Worm (Caenorhabditis elegans) whole organism, late embryonic: ENCODE measurements around the gene R07H5.16.

Experiments used
- C08G9.2 ChIP-seq: sonication (generic microtip); optimal IDR thresholded peaks from 2 replicates; lab custom pipeline; 2016; ENCODE audit warnings: mild to moderate bottlenecking, missing genetic modification characterization, moderate library complexity, missing compliant biosample characterization
- C38D4.7 ChIP-seq: fragments of 200-800 bp; sonication (Bioruptor generic); optimal IDR thresholded peaks from 2 replicates; lab custom pipeline; 2018; ENCODE audit warnings: mild to moderate bottlenecking, missing genetic modification characterization, moderate library complexity, missing compliant biosample characterization
- F13H6.1 ChIP-seq: sonication (generic microtip); optimal IDR thresholded peaks from 2 replicates; lab custom pipeline; 2016; ENCODE audit warnings: missing genetic modification characterization, missing compliant biosample characterization
- ceh-14 ChIP-seq: sonication (generic microtip); optimal IDR thresholded peaks from 2 replicates; lab custom pipeline; 2016; ENCODE audit warnings: missing genotype, missing genetic modification characterization, missing compliant biosample characterization
- ceh-18 ChIP-seq: sonication (generic microtip); optimal IDR thresholded peaks from 2 replicates; lab custom pipeline; 2016; ENCODE audit warnings: missing genetic modification characterization, missing compliant biosample characterization
- ceh-19 ChIP-seq: fragments of 200-800 bp; sonication (Bioruptor generic); optimal IDR thresholded peaks from 2 replicates; lab custom pipeline; 2018; ENCODE audit warnings: mild to moderate bottlenecking, missing genetic modification characterization, missing compliant biosample characterization
- ceh-2 ChIP-seq: sonication (generic microtip); optimal IDR thresholded peaks from 2 replicates; lab custom pipeline; 2016; ENCODE audit warnings: missing genotype, missing genetic modification characterization, missing compliant biosample characterization
- ceh-22 ChIP-seq: sonication (generic microtip); optimal IDR thresholded peaks from 2 replicates; lab custom pipeline; 2017; ENCODE audit warnings: missing biosample characterization, missing genetic modification characterization
- ceh-31 ChIP-seq: sonication (generic microtip); optimal IDR thresholded peaks from 2 replicates; lab custom pipeline; 2016; ENCODE audit warnings: missing genetic modification characterization, missing compliant biosample characterization
- ceh-34 ChIP-seq: sonication (generic microtip); optimal IDR thresholded peaks from 2 replicates; lab custom pipeline; 2016; ENCODE audit warnings: mild to moderate bottlenecking, missing genetic modification characterization, missing compliant biosample characterization
- ceh-9 ChIP-seq: sonication (generic microtip); optimal IDR thresholded peaks from 2 replicates; lab custom pipeline; 2016; ENCODE audit warnings: mild to moderate bottlenecking, missing genetic modification characterization, inconsistent platforms, missing compliant biosample characterization
- che-1 ChIP-seq: sonication (generic microtip); optimal IDR thresholded peaks from 2 replicates; lab custom pipeline; 2016; ENCODE audit warnings: mild to moderate bottlenecking, missing genetic modification characterization, missing compliant biosample characterization
- dve-1 ChIP-seq: sonication (generic microtip); optimal IDR thresholded peaks from 2 replicates; lab custom pipeline; 2017; ENCODE audit warnings: antibody characterized with exemption, mild to moderate bottlenecking, missing genetic modification characterization, missing compliant biosample characterization
- elt-2 ChIP-seq: sonication (generic microtip); optimal IDR thresholded peaks from 2 replicates; lab custom pipeline; 2016; ENCODE audit warnings: missing genetic modification reagents, missing genetic modification characterization, missing compliant biosample characterization
- ets-4 ChIP-seq: sonication (generic microtip); optimal IDR thresholded peaks from 2 replicates; lab custom pipeline; 2016; ENCODE audit warnings: missing genetic modification characterization, missing compliant biosample characterization
- eyg-1 ChIP-seq: sonication (generic microtip); optimal IDR thresholded peaks from 2 replicates; lab custom pipeline; 2016; ENCODE audit warnings: missing genotype, missing genetic modification characterization, missing compliant biosample characterization
- fax-1 ChIP-seq: sonication (generic microtip); optimal IDR thresholded peaks from 2 replicates; lab custom pipeline; 2016; ENCODE audit warnings: missing genotype, missing genetic modification characterization, missing compliant biosample characterization
- fkh-6 ChIP-seq: sonication (generic microtip); optimal IDR thresholded peaks from 2 replicates; lab custom pipeline; 2016; ENCODE audit warnings: missing genetic modification characterization, missing compliant biosample characterization
- gmeb-2 ChIP-seq: sonication (generic microtip); optimal IDR thresholded peaks from 2 replicates; lab custom pipeline; 2016; ENCODE audit warnings: missing genetic modification characterization, inconsistent platforms, missing compliant biosample characterization
- hlh-30 ChIP-seq: sonication (generic microtip); optimal IDR thresholded peaks from 2 replicates; lab custom pipeline; 2017; ENCODE audit warnings: antibody characterized with exemption, missing genetic modification characterization, missing compliant biosample characterization; ENCODE audit not compliant: insufficient read depth
- hlh-8 ChIP-seq: sonication (generic microtip); optimal IDR thresholded peaks from 2 replicates; lab custom pipeline; 2016; ENCODE audit warnings: missing genotype, missing genetic modification characterization, missing compliant biosample characterization
- nfya-1 ChIP-seq: sonication (generic microtip); optimal IDR thresholded peaks from 2 replicates; lab custom pipeline; 2017; ENCODE audit warnings: missing genetic modification characterization, mild to moderate bottlenecking, missing compliant biosample characterization, antibody characterized with exemption, moderate library complexity
- nhr-232 ChIP-seq: sonication (generic microtip); optimal IDR thresholded peaks from 2 replicates; lab custom pipeline; 2016; ENCODE audit warnings: missing genetic modification characterization, missing compliant biosample characterization
- odd-2 ChIP-seq: sonication (generic microtip); optimal IDR thresholded peaks from 2 replicates; lab custom pipeline; 2017; ENCODE audit warnings: antibody characterized with exemption, mild to moderate bottlenecking, missing genetic modification characterization, missing compliant biosample characterization
- pag-3 ChIP-seq: sonication (generic microtip); optimal IDR thresholded peaks from 2 replicates; lab custom pipeline; 2016; ENCODE audit warnings: missing compliant biosample characterization, missing genetic modification characterization, borderline replicate concordance
- pax-1 ChIP-seq: fragments of 150-350 bp; optimal IDR thresholded peaks from 2 replicates; lab custom pipeline; 2014; ENCODE audit warnings: missing biosample characterization, missing genetic modification characterization
- pha-2 ChIP-seq: sonication (generic microtip); optimal IDR thresholded peaks from 2 replicates; lab custom pipeline; 2017; ENCODE audit warnings: mild to moderate bottlenecking, missing genetic modification characterization, missing compliant biosample characterization
- pros-1 ChIP-seq: fragments of 150-350 bp; optimal IDR thresholded peaks from 2 replicates; lab custom pipeline; 2014; ENCODE audit warnings: missing biosample characterization, missing genetic modification reagents, missing genetic modification characterization
- ref-2 ChIP-seq: sonication (generic microtip); optimal IDR thresholded peaks from 2 replicates; lab custom pipeline; 2016; ENCODE audit warnings: missing genetic modification characterization, missing compliant biosample characterization
- rnt-1 ChIP-seq: sonication (generic microtip); optimal IDR thresholded peaks from 2 replicates; lab custom pipeline; 2016; ENCODE audit warnings: missing genetic modification characterization, missing compliant biosample characterization
- sdc-2 ChIP-seq: sonication (generic microtip); optimal IDR thresholded peaks from 2 replicates; lab custom pipeline; 2016; ENCODE audit warnings: missing genotype, missing genetic modification characterization, missing compliant biosample characterization
- sox-2 ChIP-seq: fragments of 200-800 bp; sonication (Bioruptor generic); IDR thresholded peaks from 2 replicates; pipeline ENCODE4 v1.3.6; 2022; ENCODE audit warnings: missing genetic modification reagents, missing genetic modification characterization, missing compliant biosample characterization
- tbx-2 ChIP-seq: sonication (generic microtip); optimal IDR thresholded peaks from 2 replicates; lab custom pipeline; 2016; ENCODE audit warnings: missing genetic modification characterization, missing compliant biosample characterization
- tbx-7 ChIP-seq: sonication (generic microtip); optimal IDR thresholded peaks from 2 replicates; lab custom pipeline; 2016; ENCODE audit warnings: missing genotype, missing genetic modification characterization, missing compliant biosample characterization
- ttx-3 ChIP-seq: sonication (generic microtip); optimal IDR thresholded peaks from 2 replicates; lab custom pipeline; 2016; ENCODE audit warnings: missing genetic modification reagents, missing genetic modification characterization, missing compliant biosample characterization
- unc-3 ChIP-seq, 2 experiments: fragments of 200-800 bp in 1 of 2; sonication (Bioruptor generic) in 1 of 2; sonication (generic microtip) in 1 of 2; conservative IDR thresholded peaks in 1 of 2; optimal IDR thresholded peaks in 1 of 2; 2 replicates each; pipeline versions ENCODE4 v1.3.6 to Lab custom; 2016 to 2022; ENCODE audit warnings: missing compliant biosample characterization in 2 of 2, missing genetic modification characterization in 2 of 2, missing genetic modification reagents in 1 of 2
- unc-42 ChIP-seq: sonication (generic microtip); optimal IDR thresholded peaks from 2 replicates; lab custom pipeline; 2016; ENCODE audit warnings: missing genotype, missing genetic modification characterization, missing compliant biosample characterization
- unc-55 ChIP-seq: sonication (generic microtip); optimal IDR thresholded peaks from 2 replicates; lab custom pipeline; 2017; ENCODE audit warnings: missing biosample characterization, missing genetic modification reagents, missing genetic modification characterization
- zip-5 ChIP-seq: sonication (generic microtip); optimal IDR thresholded peaks from 2 replicates; lab custom pipeline; 2016; ENCODE audit warnings: missing genetic modification characterization, missing compliant biosample characterization
- ztf-16 ChIP-seq: sonication (generic microtip); optimal IDR thresholded peaks from 2 replicates; lab custom pipeline; 2017; ENCODE audit warnings: missing genetic modification characterization, missing compliant biosample characterization

R07H5.16 gene

ce11 chrIV:11198983-11199382 is at the start of gene R07H5.16:
Gene R07H5.16 (plus strand): TSS chrIV:11199330.
- peak; percentile 12 for TF ChIP-seq ceh-31

- no peak for TF ChIP-seq C08G9.2 (tag; lab: Kevin White, UChicago)
- TF ChIP-seq nfya-1 (tag; lab: Kevin White, UChicago) = peak; percentile 90
- peak; percentile 11 for TF ChIP-seq F13H6.1 (tag; lab: Kevin White, UChicago)
- no peak for TF ChIP-seq ets-4
- peak; percentile 54 for TF ChIP-seq dve-1
- peak; percentile 50 for TF ChIP-seq ceh-31
- peak; percentile 29; the same call in 1 of the 2 replicates for TF ChIP-seq unc-3 (GFP tag; conservative IDR thresholded peaks at IDR 0.05; lab: Robert Waterston, UW)
- no peak for TF ChIP-seq unc-3 (tag; optimal IDR thresholded peaks at IDR 0.05; lab: Kevin White, UChicago)
- TF ChIP-seq pax-1 (tag; lab: Kevin White, UChicago) = peak; percentile 66
- TF ChIP-seq ztf-16 (tag; lab: Kevin White, UChicago) = no peak
- peak; percentile 12 for TF ChIP-seq gmeb-2 (tag; lab: Kevin White, UChicago)
- no peak for TF ChIP-seq hlh-8 (tag; lab: Kevin White, UChicago)
- peak; percentile 44 for TF ChIP-seq tbx-2
- TF ChIP-seq rnt-1 (tag; lab: Kevin White, UChicago) = peak; percentile 3
- TF ChIP-seq ceh-19 (GFP tag; lab: Kevin White, UChicago) = no peak
- TF ChIP-seq unc-55 = peak; percentile 37
- TF ChIP-seq elt-2 (tag; lab: Kevin White, UChicago) = peak; percentile 48
- TF ChIP-seq ceh-18 (tag; lab: Kevin White, UChicago) = peak; percentile 39
- TF ChIP-seq ref-2 (tag; lab: Kevin White, UChicago) = peak; percentile 25
- peak; percentile 46 for TF ChIP-seq unc-42 (tag; lab: Kevin White, UChicago)
- peak; percentile 14 for TF ChIP-seq ceh-34 (tag; lab: Kevin White, UChicago)
These were observed 49.5 kb upstream of the R07H5.16 start, which contains the start of the genes F01G4.6 and pfd-1 for ce11 chrIV:11149454-11150163. Gene F01G4.6 (minus strand): TSS chrIV:11149504. Gene pfd-1 (plus strand): TSS chrIV:11150113.

DNA sequence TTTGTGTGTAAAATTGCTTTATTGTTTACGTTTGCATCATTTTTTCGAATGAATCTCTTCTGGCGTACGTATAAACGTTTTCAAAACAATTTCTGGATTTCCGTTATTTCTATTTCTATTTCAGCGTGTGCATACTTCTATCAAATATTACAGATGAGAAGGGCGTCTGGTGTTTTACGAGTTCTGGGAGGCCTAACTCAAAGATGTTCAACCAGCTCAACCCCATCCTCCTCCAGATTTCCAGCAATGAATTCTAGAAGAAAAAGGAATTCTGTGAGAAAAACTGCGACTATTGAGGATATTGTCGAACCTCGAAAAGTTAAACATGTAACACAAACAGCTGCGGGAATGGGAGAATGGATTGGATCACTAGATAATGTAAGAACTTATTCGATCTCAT is 48.3 kb upstream of the R07H5.16 start, which contains the start of gene C08F8.2:
Gene C08F8.2, plus strand, starts transcription at position 154 of the 400 bp plus-strand sequence.
- TF ChIP-seq dve-1 = no peak
- TF ChIP-seq nhr-232 (tag; lab: Kevin White, UChicago) = no peak
- TF ChIP-seq C38D4.7 = no peak
- TF ChIP-seq tbx-7 (tag; lab: Kevin White, UChicago) = no peak
- no peak for TF ChIP-seq F13H6.1 (tag; lab: Kevin White, UChicago)
- TF ChIP-seq hlh-8 (tag; lab: Kevin White, UChicago) = no peak
- no peak for TF ChIP-seq elt-2 (tag; lab: Kevin White, UChicago)
- no peak for TF ChIP-seq eyg-1
- TF ChIP-seq odd-2 (tag; lab: Kevin White, UChicago) = no peak
- no peak for TF ChIP-seq ceh-9
- TF ChIP-seq ceh-22 = no peak
- no peak for TF ChIP-seq rnt-1 (tag; lab: Kevin White, UChicago)
- TF ChIP-seq unc-55 = no peak
- no peak for TF ChIP-seq ttx-3

DNA sequence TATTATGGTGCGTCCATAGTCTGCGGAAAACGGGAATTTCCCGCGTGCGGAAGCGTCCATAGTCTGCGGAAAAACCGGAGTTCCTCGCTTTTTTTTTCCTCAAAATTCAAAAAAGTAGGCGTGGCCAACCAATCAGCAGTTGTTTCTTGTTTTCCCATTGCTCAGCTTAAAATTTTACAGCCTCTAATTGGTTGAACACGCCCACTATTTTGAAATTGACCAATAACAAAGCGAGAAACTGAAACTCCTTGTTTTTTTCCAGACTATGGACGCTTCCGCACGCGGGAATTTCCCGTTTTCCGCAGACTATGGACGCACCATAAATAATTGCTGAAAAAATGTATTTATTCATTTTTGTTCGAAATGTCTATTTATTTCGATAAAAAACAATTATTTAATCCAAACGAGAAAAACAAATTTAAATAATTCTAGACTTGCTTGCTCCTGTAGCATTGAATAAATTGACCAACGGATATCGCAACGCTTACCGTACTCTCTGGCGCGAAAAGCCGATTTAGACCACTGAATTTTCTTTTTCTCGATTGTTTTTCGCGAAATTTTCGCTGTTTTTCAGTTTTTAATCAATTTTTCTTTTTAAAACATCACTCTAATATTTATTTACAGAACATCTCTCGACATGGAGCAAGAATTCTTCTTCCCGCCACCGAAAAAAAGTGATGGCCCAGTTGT is 44.6 kb upstream of the R07H5.16 start, which contains the start of gene C08F8.3:
Gene C08F8.3, plus strand, starts transcription at position 620 of the 690 bp plus-strand sequence.
- TF ChIP-seq nfya-1 (tag; lab: Kevin White, UChicago) = peak; percentile 37
- TF ChIP-seq, all 69 proteins: peak for 1; not testable (repeated sequence) for 68

DNA sequence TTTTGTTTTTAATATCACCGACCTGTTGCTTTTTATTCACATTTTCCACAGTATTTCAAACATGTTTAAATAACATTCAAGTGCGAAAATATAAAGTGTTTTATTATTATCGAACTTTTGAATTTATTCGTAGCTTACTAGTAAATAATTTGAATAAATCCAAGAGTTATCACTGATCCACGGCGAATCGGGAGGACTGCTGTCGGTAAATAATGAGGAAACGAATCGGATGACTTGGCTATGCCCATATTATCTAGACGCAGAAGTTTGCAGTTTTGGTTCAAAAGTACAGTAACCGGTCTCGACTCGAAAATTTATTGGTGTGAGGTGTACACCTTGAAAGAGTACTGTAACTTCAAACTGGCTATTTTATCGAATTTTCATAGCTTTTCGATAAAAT is 42.6 kb upstream of the R07H5.16 start:
- TF ChIP-seq pros-1 (tag; lab: Kevin White, UChicago) = no peak
- TF ChIP-seq tbx-7 (tag; lab: Kevin White, UChicago) = no peak
- no peak for TF ChIP-seq odd-2 (tag; lab: Kevin White, UChicago)
- no peak for TF ChIP-seq pax-1 (tag; lab: Kevin White, UChicago)
- no peak for TF ChIP-seq che-1
- no peak for TF ChIP-seq zip-5 (tag; lab: Kevin White, UChicago)
- TF ChIP-seq ceh-14 (tag; lab: Kevin White, UChicago) = no peak
- no peak for TF ChIP-seq fax-1 (tag; lab: Kevin White, UChicago)
- no peak for TF ChIP-seq elt-2 (tag; lab: Kevin White, UChicago)
- no peak for TF ChIP-seq pha-2
- TF ChIP-seq pag-3 (tag; lab: Kevin White, UChicago) = no peak
- no peak for TF ChIP-seq sdc-2 (tag; lab: Kevin White, UChicago)
- TF ChIP-seq ceh-2 (tag; lab: Kevin White, UChicago) = no peak
- no peak for TF ChIP-seq fkh-6 (tag; lab: Kevin White, UChicago)
- no peak for TF ChIP-seq hlh-30 (tag; lab: Kevin White, UChicago)
- no peak for TF ChIP-seq ttx-3
- no peak for TF ChIP-seq sox-2
- no peak for TF ChIP-seq hlh-8 (tag; lab: Kevin White, UChicago)
